Worm (Caenorhabditis elegans): ENCODE results near the gene rad-51.
A peak's percentile ranks its signal among the peaks of the same experiment; 100 is the strongest.

Gene rad-51

ce11 chrIV:10318199-10318598 is 34.2 kb upstream of the rad-51 start, which contains the start of gene R09E10.2:
Gene R09E10.2, minus strand, starts transcription at chrIV:10318299.
- TF ChIP-seq lin-13 (GFP tag; optimal IDR thresholded peaks at IDR 0.05): no peak
- no peak for TF ChIP-seq unc-62 (GFP tag; optimal IDR thresholded peaks at IDR 0.05)
- TF ChIP-seq nhr-237 (tag; optimal IDR thresholded peaks at IDR 0.05): no peak
- TF ChIP-seq nhr-28 (tag; optimal IDR thresholded peaks at IDR 0.05): no peak
- TF ChIP-seq sox-4 (tag; optimal IDR thresholded peaks at IDR 0.05): no peak
- TF ChIP-seq C34B4.2 (tag; optimal IDR thresholded peaks at IDR 0.05): no peak
- TF ChIP-seq unc-98 (GFP tag; IDR thresholded peaks at IDR 0.05): no peak
- no peak for TF ChIP-seq zip-4 (GFP tag; optimal IDR thresholded peaks at IDR 0.05)
- TF ChIP-seq ceh-63 (GFP tag; optimal IDR thresholded peaks at IDR 0.05): no peak
- TF ChIP-seq blmp-1 (tag; optimal IDR thresholded peaks at IDR 0.05): no peak
- no peak for TF ChIP-seq fkh-10 (GFP tag; optimal IDR thresholded peaks at IDR 0.05)
- TF ChIP-seq unc-30 (tag; optimal IDR thresholded peaks at IDR 0.05): no peak
- no peak for TF ChIP-seq hlh-4 (tag; optimal IDR thresholded peaks at IDR 0.05)
- TF ChIP-seq Y116A8C.19 (tag; optimal IDR thresholded peaks at IDR 0.05; ENCODE audit: borderline replicate concordance): no peak
- no peak for TF ChIP-seq tbx-2 (tag; optimal IDR thresholded peaks at IDR 0.05)
- no peak for TF ChIP-seq ceh-82 (tag; optimal IDR thresholded peaks at IDR 0.05)
- no peak for TF ChIP-seq skn-1 (tag; optimal IDR thresholded peaks at IDR 0.05)
- no peak for TF ChIP-seq fos-1 (tag; optimal IDR thresholded peaks at IDR 0.05)

DNA sequence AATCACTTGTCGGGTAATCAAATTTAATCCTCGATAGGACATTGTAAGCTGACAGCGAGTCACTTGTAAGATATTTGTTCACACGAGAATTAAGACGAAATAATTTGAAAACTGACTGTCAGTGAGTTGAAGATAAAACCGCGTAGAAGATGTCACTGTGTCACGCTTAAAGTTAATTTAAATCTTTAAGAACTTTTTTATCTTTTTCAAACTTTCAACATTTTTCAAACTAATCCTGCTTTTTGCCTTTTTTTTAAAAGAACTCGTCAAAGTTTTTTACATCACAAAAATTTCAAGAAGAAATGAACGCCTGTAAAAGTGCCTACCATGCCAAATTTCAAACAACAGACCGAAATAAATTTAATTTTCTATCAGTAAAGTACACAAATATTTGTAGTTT is 29.5 kb upstream of the rad-51 start, which contains the start of gene acs-18:
Gene acs-18, minus strand, starts transcription at position 101 of the 400 bp plus-strand sequence.
- TF ChIP-seq hpl-2 (GFP tag; optimal IDR thresholded peaks at IDR 0.05) (no peak), lin-35 (GFP tag; optimal IDR thresholded peaks at IDR 0.05) (no peak), lin-14 (GFP tag; optimal IDR thresholded peaks at IDR 0.05) (no peak), unc-86 (tag; optimal IDR thresholded peaks at IDR 0.05) (no peak), fos-1 (tag; optimal IDR thresholded peaks at IDR 0.05) (no peak), jun-1 (tag; optimal IDR thresholded peaks at IDR 0.05) (no peak), hlh-4 (tag; optimal IDR thresholded peaks at IDR 0.05) (no peak), hlh-17 (GFP tag; optimal IDR thresholded peaks at IDR 0.05; ENCODE audit: borderline replicate concordance) (no peak), grh-1 (GFP tag; IDR thresholded peaks at IDR 0.05) (no peak), nhr-85 (tag) (no peak), nhr-11 (tag; optimal IDR thresholded peaks at IDR 0.05) (no peak), nhr-71 (tag; optimal IDR thresholded peaks at IDR 0.05) (no peak), nhr-90 (tag; optimal IDR thresholded peaks at IDR 0.05; ENCODE audit: poor library complexity) (no peak), sup-37 (GFP tag; optimal IDR thresholded peaks at IDR 0.05) (no peak), lin-39 (tag; optimal IDR thresholded peaks at IDR 0.05) (no peak), fkh-4 (tag; optimal IDR thresholded peaks at IDR 0.05; ENCODE audit: borderline replicate concordance) (no peak), pqm-1 (tag; optimal IDR thresholded peaks at IDR 0.05) (no peak), unc-30 (tag; optimal IDR thresholded peaks at IDR 0.05) (no peak), lir-3 (tag; optimal IDR thresholded peaks at IDR 0.05; ENCODE audit: poor library complexity) (no peak), C04F5.9 (tag; optimal IDR thresholded peaks at IDR 0.05) (no peak)

DNA sequence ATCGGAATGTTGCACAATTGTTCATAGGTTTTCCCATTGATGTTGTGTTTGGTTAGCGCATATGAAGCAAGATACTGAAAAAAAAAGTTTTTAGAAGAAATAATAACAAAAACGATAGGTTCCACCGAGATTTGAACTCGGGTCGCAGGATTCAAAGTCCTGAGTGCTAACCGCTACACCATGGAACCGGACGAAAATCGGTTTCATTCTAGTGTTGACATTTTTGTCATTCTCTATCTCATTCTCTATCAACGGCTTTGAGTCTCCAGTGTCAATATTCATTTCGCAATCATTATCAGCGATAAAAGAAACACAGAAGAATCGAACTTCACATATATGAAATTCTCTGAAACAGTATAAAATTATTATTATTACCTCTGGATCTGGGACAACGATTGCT is 27.1 kb upstream of the rad-51 start:
- TF ChIP-seq nhr-12 (tag; optimal IDR thresholded peaks at IDR 0.05) (no peak), efl-1 (optimal IDR thresholded peaks at IDR 0.05) (no peak), efl-1 (GFP tag; optimal IDR thresholded peaks at IDR 0.05 in 1 of 2) (peak in 1 of 2 experiments; percentile 67), unc-62 (GFP tag; optimal IDR thresholded peaks at IDR 0.05) (no peak), tlp-1 (tag; optimal IDR thresholded peaks at IDR 0.05) (no peak), nhr-47 (tag; optimal IDR thresholded peaks at IDR 0.05) (no peak), nhr-11 (tag; optimal IDR thresholded peaks at IDR 0.05) (no peak)

All from whole organism, L1 larva.